Fruit fly (Drosophila melanogaster): Measurements from ENCODE around the gene beag.

Gene beag

DNA sequence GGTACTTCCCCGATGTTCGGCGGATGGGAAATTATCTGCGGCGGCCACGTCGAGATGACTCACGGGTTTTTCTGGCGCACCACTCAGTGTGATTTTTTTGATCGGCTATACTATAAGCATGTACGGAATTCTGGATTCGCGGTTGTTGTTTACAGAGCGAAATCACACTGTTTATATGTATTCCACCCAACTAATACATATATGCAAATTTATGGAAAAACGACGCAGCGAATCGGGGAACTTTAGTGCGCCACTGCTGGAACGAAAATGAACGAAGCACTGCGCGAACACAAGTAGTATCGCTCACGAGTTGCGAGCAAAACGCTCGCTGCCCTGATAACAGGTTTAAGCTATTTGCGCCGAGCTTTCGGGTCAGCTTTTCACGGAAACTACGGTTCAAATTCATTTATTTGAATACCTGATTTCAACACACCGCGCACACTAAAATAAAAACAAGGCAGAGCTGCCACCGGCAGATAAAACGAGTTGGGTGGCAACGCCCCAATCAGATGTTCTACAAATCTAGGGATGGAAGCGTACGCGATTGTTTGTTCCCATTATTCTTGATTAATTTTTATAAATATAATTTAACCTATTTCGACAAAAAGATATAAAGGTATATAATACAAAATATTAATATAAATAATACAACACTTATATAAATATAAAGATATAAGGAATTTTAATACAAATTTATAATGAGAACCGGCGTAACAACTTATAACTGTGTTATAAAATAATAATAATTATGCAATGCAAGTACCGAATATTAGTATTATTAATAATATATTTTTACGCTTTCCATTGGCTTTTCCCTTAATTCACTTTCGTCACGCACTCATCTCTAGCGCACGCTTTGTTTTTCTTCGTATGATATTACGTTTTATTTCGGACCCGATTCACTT lies 17.1 kb downstream of the beag start, which contains the start of gene Rel:
TSS of gene Rel (minus strand) at position 417 of the 905 bp plus-strand sequence.
- no peak for TF ChIP-seq ovo (GFP tag; optimal IDR thresholded peaks at IDR 0.05)
- TF ChIP-seq kay (GFP tag; ENCODE audit: borderline replicate concordance): peak; percentile 99
- peak; percentile 92 for TF ChIP-seq Mnt (GFP tag; optimal IDR thresholded peaks at IDR 0.05)
- TF ChIP-seq CG7101 (tag; optimal IDR thresholded peaks at IDR 0.05): peak; percentile 78
- peak; percentile 41 for TF ChIP-seq pad (GFP tag; optimal IDR thresholded peaks at IDR 0.05)
- peak; percentile 8 for TF ChIP-seq Clk (GFP tag; optimal IDR thresholded peaks at IDR 0.05)
- no peak for TF ChIP-seq tj (GFP tag; optimal IDR thresholded peaks at IDR 0.05)
- no peak for TF ChIP-seq toe (GFP tag; optimal IDR thresholded peaks at IDR 0.05)
- peak; percentile 74 for TF ChIP-seq CG14711 (tag; optimal IDR thresholded peaks at IDR 0.05)
- peak; percentile 63 for TF ChIP-seq CG12768 (GFP tag; optimal IDR thresholded peaks at IDR 0.05)
- peak; percentile 62 for TF ChIP-seq CG7045 (GFP tag; optimal IDR thresholded peaks at IDR 0.05)
- TF ChIP-seq cnc (optimal IDR thresholded peaks at IDR 0.05): peak in 1 of 2 experiments; percentile 13
- TF ChIP-seq CG5204 (GFP tag; optimal IDR thresholded peaks at IDR 0.05): no peak
- no peak for TF ChIP-seq Hr96 (GFP tag; optimal IDR thresholded peaks at IDR 0.05)
- TF ChIP-seq Crg-1 (GFP tag; optimal IDR thresholded peaks at IDR 0.05): peak; percentile 80
- no peak for TF ChIP-seq CG1620 (GFP tag; optimal IDR thresholded peaks at IDR 0.05)
- TF ChIP-seq cic (GFP tag; optimal IDR thresholded peaks at IDR 0.05): peak; percentile 97
- TF ChIP-seq bab1 (GFP tag; optimal IDR thresholded peaks at IDR 0.05): peak; percentile 76
- peak; percentile 72 for TF ChIP-seq CG11617 (GFP tag; optimal IDR thresholded peaks at IDR 0.05)
- peak; percentile 64 for TF ChIP-seq CG33017 (tag; optimal IDR thresholded peaks at IDR 0.05)

- peak; percentile 1 for TF ChIP-seq bab1 (GFP tag; optimal IDR thresholded peaks at IDR 0.05)
- no peak for TF ChIP-seq tj (GFP tag; optimal IDR thresholded peaks at IDR 0.05)
These were observed 17.9 kb downstream of the beag start for dm6 chr3R:9046954-9047353.

- TF ChIP-seq CG5204 (GFP tag; optimal IDR thresholded peaks at IDR 0.05) (no peak), toe (GFP tag; optimal IDR thresholded peaks at IDR 0.05) (no peak), kay (GFP tag; ENCODE audit: borderline replicate concordance) (no peak), CG33017 (tag; optimal IDR thresholded peaks at IDR 0.05) (no peak), cnc (optimal IDR thresholded peaks at IDR 0.05) (no peak), CG7045 (GFP tag; optimal IDR thresholded peaks at IDR 0.05) (no peak), ovo (GFP tag; optimal IDR thresholded peaks at IDR 0.05) (no peak), Mnt (GFP tag; optimal IDR thresholded peaks at IDR 0.05) (no peak), CG14711 (tag; optimal IDR thresholded peaks at IDR 0.05) (no peak), Crg-1 (GFP tag; optimal IDR thresholded peaks at IDR 0.05) (no peak), CG12768 (GFP tag; optimal IDR thresholded peaks at IDR 0.05) (no peak), CG1620 (GFP tag; optimal IDR thresholded peaks at IDR 0.05) (no peak), Clk (GFP tag; optimal IDR thresholded peaks at IDR 0.05) (no peak), Hr96 (GFP tag; optimal IDR thresholded peaks at IDR 0.05) (no peak), CG11617 (GFP tag; optimal IDR thresholded peaks at IDR 0.05) (no peak)
These were observed 19.1 kb downstream of the beag start for dm6 chr3R:9045733-9046132.

- peak; percentile 70 for TF ChIP-seq cic (GFP tag; optimal IDR thresholded peaks at IDR 0.05)
- TF ChIP-seq Mnt (GFP tag; optimal IDR thresholded peaks at IDR 0.05): peak; percentile 31
- peak; percentile 97 for TF ChIP-seq kay (GFP tag; ENCODE audit: borderline replicate concordance)
- TF ChIP-seq CG5204 (GFP tag; optimal IDR thresholded peaks at IDR 0.05): no peak
- TF ChIP-seq tj (GFP tag; optimal IDR thresholded peaks at IDR 0.05): no peak
These were observed 21.3 kb downstream of the beag start for dm6 chr3R:9043610-9044009.

DNA sequence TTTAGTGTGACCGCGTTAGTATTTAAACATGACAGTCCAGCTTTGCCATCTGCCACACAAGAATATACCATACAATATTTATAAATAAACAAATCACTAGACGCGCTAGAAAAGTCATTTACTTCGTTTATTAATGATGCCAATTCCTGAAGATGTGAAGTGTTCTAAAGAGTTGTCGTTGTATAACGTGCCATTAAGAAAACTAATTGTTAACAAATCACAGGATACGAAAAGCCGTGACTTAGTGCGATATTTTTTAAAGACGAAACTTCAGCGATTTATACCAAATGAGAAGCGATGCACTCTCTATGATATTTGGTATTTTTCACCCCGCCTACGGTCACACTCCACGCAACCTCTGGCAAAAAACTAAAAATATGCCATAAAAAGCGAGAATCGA lies 25.4 kb downstream of the beag start, which contains the start of gene neur:
TSS of gene neur (minus strand) at position 24 of the 400 bp plus-strand sequence.
- peak; percentile 7 for TF ChIP-seq CG14711 (tag; optimal IDR thresholded peaks at IDR 0.05)
- peak; percentile 3 for TF ChIP-seq CG7101 (tag; optimal IDR thresholded peaks at IDR 0.05)
- no peak for TF ChIP-seq CG12768 (GFP tag; optimal IDR thresholded peaks at IDR 0.05)
- no peak for TF ChIP-seq CG5204 (GFP tag; optimal IDR thresholded peaks at IDR 0.05)
- TF ChIP-seq bab1 (GFP tag; optimal IDR thresholded peaks at IDR 0.05): peak; percentile 69
- TF ChIP-seq CG1620 (GFP tag; optimal IDR thresholded peaks at IDR 0.05): peak; percentile 51
- peak; percentile 42 for TF ChIP-seq Mnt (GFP tag; optimal IDR thresholded peaks at IDR 0.05)
- peak; percentile 39 for TF ChIP-seq CG7045 (GFP tag; optimal IDR thresholded peaks at IDR 0.05)
- TF ChIP-seq toe (GFP tag; optimal IDR thresholded peaks at IDR 0.05): no peak
- TF ChIP-seq Crg-1 (GFP tag; optimal IDR thresholded peaks at IDR 0.05): peak; percentile 8
- no peak for TF ChIP-seq CG33017 (tag; optimal IDR thresholded peaks at IDR 0.05)
- no peak for TF ChIP-seq Hr96 (GFP tag; optimal IDR thresholded peaks at IDR 0.05)
- TF ChIP-seq cnc (optimal IDR thresholded peaks at IDR 0.05): no peak
- TF ChIP-seq ovo (GFP tag; optimal IDR thresholded peaks at IDR 0.05): peak; percentile 22
- TF ChIP-seq pad (GFP tag; optimal IDR thresholded peaks at IDR 0.05): peak; percentile 50
- peak; percentile 34 for TF ChIP-seq tj (GFP tag; optimal IDR thresholded peaks at IDR 0.05)
- TF ChIP-seq kay (GFP tag; ENCODE audit: borderline replicate concordance): no peak
- TF ChIP-seq cic (GFP tag; optimal IDR thresholded peaks at IDR 0.05): peak; percentile 46
- TF ChIP-seq CG11617 (GFP tag; optimal IDR thresholded peaks at IDR 0.05): peak; percentile 14
- no peak for TF ChIP-seq Clk (GFP tag; optimal IDR thresholded peaks at IDR 0.05)

dm6 chr3R:9038652-9039051 lies 26.2 kb downstream of the beag start, which contains the start of gene hyx:
Gene hyx, plus strand, starts transcription at chr3R:9038760.
- TF ChIP-seq CG14711 (tag; optimal IDR thresholded peaks at IDR 0.05) (peak; percentile 21), CG1620 (GFP tag; optimal IDR thresholded peaks at IDR 0.05) (peak; percentile 32), cnc (optimal IDR thresholded peaks at IDR 0.05) (no peak), CG33017 (tag; optimal IDR thresholded peaks at IDR 0.05) (peak; percentile 14), toe (GFP tag; optimal IDR thresholded peaks at IDR 0.05) (no peak), bab1 (GFP tag; optimal IDR thresholded peaks at IDR 0.05) (peak; percentile 66), tj (GFP tag; optimal IDR thresholded peaks at IDR 0.05) (no peak), pad (GFP tag; optimal IDR thresholded peaks at IDR 0.05) (peak; percentile 78), CG7045 (GFP tag; optimal IDR thresholded peaks at IDR 0.05) (no peak), CG5204 (GFP tag; optimal IDR thresholded peaks at IDR 0.05) (no peak), Clk (GFP tag; optimal IDR thresholded peaks at IDR 0.05) (no peak), kay (GFP tag; ENCODE audit: borderline replicate concordance) (peak; percentile 62), Crg-1 (GFP tag; optimal IDR thresholded peaks at IDR 0.05) (peak; percentile 53), cic (GFP tag; optimal IDR thresholded peaks at IDR 0.05) (peak; percentile 59), CG7101 (tag; optimal IDR thresholded peaks at IDR 0.05) (peak; percentile 41), ovo (GFP tag; optimal IDR thresholded peaks at IDR 0.05) (no peak), Hr96 (GFP tag; optimal IDR thresholded peaks at IDR 0.05) (no peak), CG12768 (GFP tag; optimal IDR thresholded peaks at IDR 0.05) (peak; percentile 31), Mnt (GFP tag; optimal IDR thresholded peaks at IDR 0.05) (peak; percentile 60), CG11617 (GFP tag; optimal IDR thresholded peaks at IDR 0.05) (peak; percentile 49)

Data from whole organism, adult.